Worm (Caenorhabditis elegans) whole organism, late embryonic: ENCODE measurements around the gene tbx-43.

Experiments
- ceh-34 ChIP-seq: sonication (generic microtip); optimal IDR thresholded peaks from 2 replicates; lab custom pipeline; 2016; ENCODE audit warnings: mild to moderate bottlenecking, missing genetic modification characterization, missing compliant biosample characterization
- ceh-45 ChIP-seq: fragments of 200-800 bp; sonication (Bioruptor generic); IDR thresholded peaks from 2 replicates; pipeline ENCODE4 v1.3.6; 2022; ENCODE audit warnings: missing genetic modification reagents, missing genetic modification characterization, missing compliant biosample characterization
- ceh-48 ChIP-seq: sonication (generic microtip); optimal IDR thresholded peaks from 2 replicates; lab custom pipeline; 2016; ENCODE audit warnings: missing genetic modification characterization, inconsistent platforms, missing compliant biosample characterization
- dmd-4 ChIP-seq: sonication (generic microtip); optimal IDR thresholded peaks from 2 replicates; lab custom pipeline; 2016; ENCODE audit warnings: borderline replicate concordance, missing genetic modification characterization, missing compliant biosample characterization
- dve-1 ChIP-seq: sonication (generic microtip); optimal IDR thresholded peaks from 2 replicates; lab custom pipeline; 2017; ENCODE audit warnings: antibody characterized with exemption, mild to moderate bottlenecking, missing genetic modification characterization, missing compliant biosample characterization
- eyg-1 ChIP-seq: sonication (generic microtip); optimal IDR thresholded peaks from 2 replicates; lab custom pipeline; 2016; ENCODE audit warnings: missing genotype, missing genetic modification characterization, missing compliant biosample characterization
- fkh-10 ChIP-seq: fragments of 150-350 bp; optimal IDR thresholded peaks from 2 replicates; lab custom pipeline; 2014; ENCODE audit warnings: missing biosample characterization, missing genetic modification reagents, missing genetic modification characterization
- gmeb-2 ChIP-seq: sonication (generic microtip); optimal IDR thresholded peaks from 2 replicates; lab custom pipeline; 2016; ENCODE audit warnings: missing genetic modification characterization, inconsistent platforms, missing compliant biosample characterization
- hlh-13 ChIP-seq: fragments of 200-800 bp; sonication (Bioruptor generic); optimal IDR thresholded peaks from 2 replicates; lab custom pipeline; 2018; ENCODE audit warnings: mild to moderate bottlenecking, missing genetic modification characterization, missing compliant biosample characterization
- hlh-30 ChIP-seq: sonication (generic microtip); optimal IDR thresholded peaks from 2 replicates; lab custom pipeline; 2017; ENCODE audit warnings: antibody characterized with exemption, missing genetic modification characterization, missing compliant biosample characterization; ENCODE audit not compliant: insufficient read depth
- lim-6 ChIP-seq: sonication (generic microtip); optimal IDR thresholded peaks from 2 replicates; lab custom pipeline; 2016; ENCODE audit warnings: missing genetic modification characterization, missing compliant biosample characterization
- lin-11 ChIP-seq: fragments of 200-800 bp; sonication (Bioruptor generic); optimal IDR thresholded peaks from 2 replicates; lab custom pipeline; 2018; ENCODE audit warnings: mild to moderate bottlenecking, missing genetic modification characterization, missing compliant biosample characterization
- nhr-232 ChIP-seq: sonication (generic microtip); optimal IDR thresholded peaks from 2 replicates; lab custom pipeline; 2016; ENCODE audit warnings: missing genetic modification characterization, missing compliant biosample characterization
- pat-9 ChIP-seq: fragments of 200-800 bp; sonication (Bioruptor generic); optimal IDR thresholded peaks from 2 replicates; lab custom pipeline; 2018; ENCODE audit warnings: mild to moderate bottlenecking, missing genetic modification characterization, moderate library complexity, missing compliant biosample characterization
- pqm-1 ChIP-seq: sonication (generic microtip); optimal IDR thresholded peaks from 2 replicates; lab custom pipeline; 2016; ENCODE audit warnings: missing genetic modification characterization, missing compliant biosample characterization
- ref-2 ChIP-seq: sonication (generic microtip); optimal IDR thresholded peaks from 2 replicates; lab custom pipeline; 2016; ENCODE audit warnings: missing genetic modification characterization, missing compliant biosample characterization
- rnt-1 ChIP-seq: sonication (generic microtip); optimal IDR thresholded peaks from 2 replicates; lab custom pipeline; 2016; ENCODE audit warnings: missing genetic modification characterization, missing compliant biosample characterization
- sdc-2 ChIP-seq: sonication (generic microtip); optimal IDR thresholded peaks from 2 replicates; lab custom pipeline; 2016; ENCODE audit warnings: missing genotype, missing genetic modification characterization, missing compliant biosample characterization
- tbx-7 ChIP-seq: sonication (generic microtip); optimal IDR thresholded peaks from 2 replicates; lab custom pipeline; 2016; ENCODE audit warnings: missing genotype, missing genetic modification characterization, missing compliant biosample characterization
- unc-42 ChIP-seq: sonication (generic microtip); optimal IDR thresholded peaks from 2 replicates; lab custom pipeline; 2016; ENCODE audit warnings: missing genotype, missing genetic modification characterization, missing compliant biosample characterization
- unc-55 ChIP-seq: sonication (generic microtip); optimal IDR thresholded peaks from 2 replicates; lab custom pipeline; 2017; ENCODE audit warnings: missing biosample characterization, missing genetic modification reagents, missing genetic modification characterization
- ztf-16 ChIP-seq: sonication (generic microtip); optimal IDR thresholded peaks from 2 replicates; lab custom pipeline; 2017; ENCODE audit warnings: missing genetic modification characterization, missing compliant biosample characterization

The tbx-43 gene

ce11 chrIII:1731850-1732249, 38.0 kb downstream of the tbx-43 start:
- TF ChIP-seq unc-42 (tag; lab: Kevin White, UChicago): peak; percentile 88
- no peak for TF ChIP-seq nhr-232 (tag; lab: Kevin White, UChicago)
- no peak for TF ChIP-seq ref-2

- peak; percentile 77 for TF ChIP-seq dve-1 (tag; lab: Kevin White, UChicago)
- no peak for TF ChIP-seq lin-11 (tag; lab: Kevin White, UChicago)
Measured at ce11 chrIII:1718800-1719199, 51.1 kb downstream of the tbx-43 start.

ce11 chrIII:1717772-1718171, 52.1 kb downstream of the tbx-43 start:
- TF ChIP-seq tbx-7 (tag; lab: Kevin White, UChicago) (no peak), unc-55 (GFP tag; lab: Kevin White, UChicago) (no peak), gmeb-2 (tag; lab: Kevin White, UChicago) (no peak), ceh-48 (no peak), ceh-45 (GFP tag; lab: Robert Waterston, UW) (no peak), sdc-2 (no peak), eyg-1 (no peak), hlh-30 (tag; lab: Kevin White, UChicago) (no peak), pat-9 (tag; lab: Kevin White, UChicago) (no peak), hlh-13 (no peak), lim-6 (no peak), rnt-1 (tag; lab: Kevin White, UChicago) (no peak), pqm-1 (no peak), dmd-4 (tag; lab: Kevin White, UChicago) (no peak), ztf-16 (tag; lab: Kevin White, UChicago) (no peak), fkh-10 (GFP tag; lab: Kevin White, UChicago) (no peak), ceh-34 (no peak)
- TF ChIP-seq, all 69 proteins: peak for 0
